Worm (Caenorhabditis elegans) whole organism, L2 larva: ENCODE results near the gene col-69.

Experiments used
- R02D3.7 ChIP-seq: fragments of 150-350 bp; optimal IDR thresholded peaks from 2 replicates; lab custom pipeline; 2014; ENCODE audit warnings: missing biosample characterization, missing genetic modification characterization
- aly-2 ChIP-seq: fragments of 150-350 bp; optimal IDR thresholded peaks from 2 replicates; lab custom pipeline; 2014; ENCODE audit warnings: missing biosample characterization, missing genetic modification characterization
- ama-1 ChIP-seq: fragments of 150-350 bp; optimal IDR thresholded peaks from 2 replicates; lab custom pipeline; 2018; ENCODE audit warnings: inconsistent platforms
- mab-5 ChIP-seq: fragments of 150-350 bp; optimal IDR thresholded peaks from 2 replicates; lab custom pipeline; 2014; ENCODE audit warnings: missing biosample characterization, missing genetic modification characterization
- nhr-237 ChIP-seq: fragments of 150-350 bp; optimal IDR thresholded peaks from 2 replicates; lab custom pipeline; 2014; ENCODE audit warnings: missing biosample characterization, missing genetic modification characterization
- skn-1 ChIP-seq: sonication (generic microtip); optimal IDR thresholded peaks from 2 replicates; lab custom pipeline; 2017; ENCODE audit warnings: missing biosample characterization, missing genetic modification characterization
- ztf-11 ChIP-seq: sonication (generic microtip); optimal IDR thresholded peaks from 2 replicates; lab custom pipeline; 2017; ENCODE audit warnings: missing biosample characterization, missing genetic modification characterization

DNA sequence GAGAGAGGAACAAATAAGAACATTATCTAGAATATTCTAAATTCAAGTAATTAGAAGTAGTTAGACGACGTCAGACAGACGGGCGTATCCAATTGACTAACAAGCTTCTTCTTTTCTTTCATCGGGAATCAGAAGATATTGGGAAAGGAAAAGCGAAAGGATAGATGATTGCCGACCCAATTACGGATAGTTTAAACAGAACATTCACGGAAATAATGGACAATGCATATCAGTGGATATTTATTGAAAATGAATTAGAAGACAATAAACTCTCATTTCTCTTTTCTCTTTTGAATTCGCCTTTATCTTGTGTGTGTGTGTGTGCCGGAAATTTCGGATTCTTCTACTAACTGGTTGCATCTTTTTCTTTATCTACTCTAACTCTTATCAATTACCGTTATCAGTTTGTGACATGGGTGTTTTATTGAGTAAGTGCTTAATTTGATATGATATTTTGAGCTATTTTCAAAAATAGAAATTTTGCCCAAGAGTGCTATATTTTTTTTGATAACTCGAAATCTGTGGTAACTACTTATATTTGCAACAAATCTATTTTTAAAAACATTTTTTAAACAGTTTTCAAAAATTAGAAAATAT lies 28.4 kb upstream of the col-69 start:
- TF ChIP-seq nhr-237 (no peak), ama-1 (lab: Kevin White, UChicago) (no peak), mab-5 (tag; lab: Kevin White, UChicago) (no peak), ztf-11 (tag; lab: Kevin White, UChicago) (no peak), aly-2 (no peak), R02D3.7 (tag; lab: Kevin White, UChicago) (no peak), skn-1 (tag; lab: Kevin White, UChicago) (no peak)
